Worm (Caenorhabditis elegans) whole organism, L1 larva: ENCODE measurements around the gene dph-3.

Experiments
- elt-3 ChIP-seq, 6 experiments: fragments of 150-350 bp in 1 of 6; sonication (generic microtip); optimal IDR thresholded peaks; 2 replicates each; lab custom pipeline; 2017 to 2018; ENCODE audit warnings: missing biosample characterization in 6 of 6, missing genetic modification characterization in 6 of 6, inconsistent platforms in 1 of 6
- fkh-10 ChIP-seq: sonication (generic microtip); optimal IDR thresholded peaks from 2 replicates; lab custom pipeline; 2017; ENCODE audit warnings: missing biosample characterization, missing genetic modification reagents, missing genetic modification characterization
- irx-1 ChIP-seq: sonication (generic microtip); optimal IDR thresholded peaks from 2 replicates; lab custom pipeline; 2016; ENCODE audit warnings: missing genetic modification characterization, missing compliant biosample characterization
- lin-13 ChIP-seq: fragments of 150-350 bp; optimal IDR thresholded peaks from 2 replicates; lab custom pipeline; 2014; ENCODE audit warnings: missing biosample characterization, missing genetic modification reagents, missing genetic modification characterization
- lsy-2 ChIP-seq, 2 experiments: fragments of 150-350 bp; optimal IDR thresholded peaks; 2 replicates each; lab custom pipeline; 2014; ENCODE audit warnings: missing biosample characterization in 2 of 2, missing genetic modification characterization in 2 of 2
- nhr-12 ChIP-seq: sonication (generic microtip); optimal IDR thresholded peaks from 2 replicates; lab custom pipeline; 2017; ENCODE audit warnings: missing biosample characterization, missing genetic modification characterization
- nhr-19 ChIP-seq: fragments of 200-800 bp; sonication (Bioruptor generic); conservative IDR thresholded peaks from 2 replicates; pipeline ENCODE4 v1.3.6; 2022; ENCODE audit warnings: missing genetic modification characterization, missing compliant biosample characterization
- pag-3 ChIP-seq: sonication (generic microtip); optimal IDR thresholded peaks from 2 replicates; lab custom pipeline; 2017; ENCODE audit warnings: missing genetic modification characterization, mild to moderate bottlenecking, missing compliant biosample characterization, antibody characterized with exemption, borderline replicate concordance; ENCODE audit not compliant: insufficient read depth
- unc-86 ChIP-seq: sonication (generic microtip); optimal IDR thresholded peaks from 2 replicates; lab custom pipeline; 2016; ENCODE audit warnings: missing genetic modification characterization, missing compliant biosample characterization

DNA sequence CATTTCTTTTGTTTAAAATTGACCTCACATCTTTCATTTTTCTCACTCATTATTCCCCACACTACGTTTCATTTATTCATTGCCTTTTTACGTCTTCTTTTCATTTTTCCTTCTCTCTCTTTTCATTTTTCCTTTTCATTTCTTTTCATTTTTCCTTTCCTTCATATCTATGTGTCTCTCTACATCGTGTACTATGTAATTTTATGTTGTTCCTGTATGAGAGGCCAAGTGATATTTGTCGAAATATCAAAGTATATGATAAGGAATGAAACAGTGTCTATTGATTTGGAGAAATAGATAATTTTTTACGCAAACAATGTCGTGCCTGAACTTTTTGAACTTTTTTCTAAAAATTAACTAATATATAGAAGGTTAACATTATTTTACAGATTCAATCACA is 9.5 kb downstream of the dph-3 start:
- TF ChIP-seq lsy-2 (tag; optimal IDR thresholded peaks at IDR 0.05; lab: Kevin White, UChicago) = peak in 1 of 2 experiments; percentile 40
- no peak for TF ChIP-seq irx-1 (tag; lab: Kevin White, UChicago)
- TF ChIP-seq elt-3 (tag; optimal IDR thresholded peaks at IDR 0.05; lab: Kevin White, UChicago) = peak in 5 of 6 experiments; percentile 49 to 81 (median 66)
- no peak for TF ChIP-seq pag-3
- no peak; the same call in 1 of the 2 replicates for TF ChIP-seq nhr-19 (GFP tag; lab: Robert Waterston, UW)
- TF ChIP-seq nhr-12 (tag; lab: Kevin White, UChicago) = no peak
- no peak for TF ChIP-seq unc-86 (tag; lab: Kevin White, UChicago)
- TF ChIP-seq lin-13 (GFP tag; lab: Kevin White, UChicago) = no peak
- no peak for TF ChIP-seq fkh-10 (GFP tag; lab: Kevin White, UChicago)
